Worm (Caenorhabditis elegans): ENCODE results near the gene dot-1.5.

The dot-1.5 gene

DNA sequence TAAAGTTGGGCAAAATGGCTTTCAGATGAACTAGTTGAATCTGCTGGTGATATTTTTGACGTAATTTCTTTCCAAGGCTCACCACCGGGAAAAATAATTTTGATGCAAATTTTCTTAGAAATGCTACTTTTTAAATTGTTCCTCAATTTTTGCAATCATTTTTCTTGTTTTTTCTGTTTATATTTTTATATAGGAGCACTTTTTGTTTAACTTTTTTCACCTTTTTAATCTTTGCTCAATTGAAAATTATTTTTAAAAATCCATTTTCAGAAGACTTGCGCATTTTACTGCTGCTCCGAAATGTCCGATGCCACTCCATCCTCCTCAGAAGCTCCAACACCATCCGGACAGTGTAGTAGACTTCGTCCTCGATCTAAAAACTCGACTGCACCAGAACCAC is at the start of gene dot-1.5:
dot-1.5 (plus strand) TSS at position 301 of the 400 bp plus-strand sequence.
- no peak for TF ChIP-seq lin-14 (GFP tag; optimal IDR thresholded peaks at IDR 0.05)
- no peak for TF ChIP-seq nhr-85 (tag)
- TF ChIP-seq C04F5.9 (tag; optimal IDR thresholded peaks at IDR 0.05) = no peak
- TF ChIP-seq tbx-2 (tag; optimal IDR thresholded peaks at IDR 0.05) = no peak
- no peak for TF ChIP-seq fkh-4 (tag; optimal IDR thresholded peaks at IDR 0.05; ENCODE audit: borderline replicate concordance)
- TF ChIP-seq ceh-82 (tag; optimal IDR thresholded peaks at IDR 0.05) = no peak
- no peak for TF ChIP-seq ceh-63 (GFP tag; optimal IDR thresholded peaks at IDR 0.05)
- TF ChIP-seq aha-1 (tag; optimal IDR thresholded peaks at IDR 0.05) = no peak
- no peak for TF ChIP-seq blmp-1 (tag; optimal IDR thresholded peaks at IDR 0.05)
- TF ChIP-seq sup-37 (GFP tag; optimal IDR thresholded peaks at IDR 0.05) = no peak
- no peak for TF ChIP-seq sox-4 (tag; optimal IDR thresholded peaks at IDR 0.05)
- no peak for TF ChIP-seq snpc-4 (tag; optimal IDR thresholded peaks at IDR 0.05)
- TF ChIP-seq nhr-19 (GFP tag; conservative IDR thresholded peaks at IDR 0.05) = no peak
- no peak for TF ChIP-seq fos-1 (tag; optimal IDR thresholded peaks at IDR 0.05)
- no peak for TF ChIP-seq unc-98 (GFP tag; IDR thresholded peaks at IDR 0.05)
- TF ChIP-seq ama-1 (optimal IDR thresholded peaks at IDR 0.05) = no peak
- no peak for TF ChIP-seq ces-1 (GFP tag; optimal IDR thresholded peaks at IDR 0.05)
- no peak for TF ChIP-seq pag-3 (tag; optimal IDR thresholded peaks at IDR 0.05; ENCODE audit: borderline replicate concordance, insufficient read depth)
- no peak for TF ChIP-seq nhr-12 (tag; optimal IDR thresholded peaks at IDR 0.05)

DNA sequence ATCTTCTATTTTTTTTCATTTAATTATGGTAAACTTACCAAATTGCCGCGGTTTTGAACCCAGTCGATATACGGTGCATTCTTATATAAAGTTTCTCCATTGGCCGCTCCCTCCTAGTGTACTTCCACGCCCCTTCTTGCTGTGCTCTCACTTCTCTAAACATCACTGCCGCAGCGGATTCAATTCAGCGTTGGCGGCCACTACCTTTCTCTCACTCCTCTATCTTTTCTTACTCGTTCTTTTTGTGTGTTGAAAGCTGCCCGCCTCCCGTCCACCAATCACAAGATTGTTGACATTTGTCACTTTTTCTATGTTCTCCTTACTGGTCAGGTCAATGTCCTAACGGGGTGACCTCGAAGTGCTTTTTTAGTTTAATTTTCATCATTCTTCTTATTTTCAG is 46.3 kb upstream of the dot-1.5 start:
- no peak for TF ChIP-seq nhr-20 (tag; optimal IDR thresholded peaks at IDR 0.05)
- TF ChIP-seq lin-14 (GFP tag; optimal IDR thresholded peaks at IDR 0.05) = peak; percentile 30
- peak; percentile 11 for TF ChIP-seq rnt-1 (tag; optimal IDR thresholded peaks at IDR 0.05)
- TF ChIP-seq lir-3 (tag; optimal IDR thresholded peaks at IDR 0.05; ENCODE audit: poor library complexity) = no peak
- no peak for TF ChIP-seq nhr-71 (tag; optimal IDR thresholded peaks at IDR 0.05)
- no peak for TF ChIP-seq unc-62 (GFP tag; optimal IDR thresholded peaks at IDR 0.05)
- no peak for TF ChIP-seq ets-5 (GFP tag; IDR thresholded peaks at IDR 0.05)
- no peak for TF ChIP-seq dsc-1 (tag; optimal IDR thresholded peaks at IDR 0.05)
- TF ChIP-seq Y116A8C.19 (tag; optimal IDR thresholded peaks at IDR 0.05; ENCODE audit: borderline replicate concordance) = no peak
- no peak for TF ChIP-seq fos-1 (tag; optimal IDR thresholded peaks at IDR 0.05)
- peak; percentile 26 for TF ChIP-seq xbp-1 (tag; optimal IDR thresholded peaks at IDR 0.05)
- no peak for TF ChIP-seq pqm-1 (tag; optimal IDR thresholded peaks at IDR 0.05)
- no peak for TF ChIP-seq sup-37 (GFP tag; optimal IDR thresholded peaks at IDR 0.05)
- peak; percentile 29 for TF ChIP-seq skn-1 (tag; optimal IDR thresholded peaks at IDR 0.05)
- TF ChIP-seq lin-39 (tag; optimal IDR thresholded peaks at IDR 0.05) = no peak
- TF ChIP-seq snpc-4 (tag; optimal IDR thresholded peaks at IDR 0.05) = no peak
- no peak for TF ChIP-seq fkh-8 (tag; optimal IDR thresholded peaks at IDR 0.05)
- no peak for TF ChIP-seq nhr-12 (tag; optimal IDR thresholded peaks at IDR 0.05)
- TF ChIP-seq snu-23 (GFP tag; optimal IDR thresholded peaks at IDR 0.05) = no peak
- no peak for TF ChIP-seq jun-1 (tag; optimal IDR thresholded peaks at IDR 0.05)
- TF ChIP-seq vab-15 (tag; optimal IDR thresholded peaks at IDR 0.05) = no peak
- no peak for TF ChIP-seq egl-27 (tag; optimal IDR thresholded peaks at IDR 0.05)
- TF ChIP-seq lsy-2 (tag; optimal IDR thresholded peaks at IDR 0.05) = peak in 1 of 2 experiments; percentile 81
- no peak for TF ChIP-seq hlh-4 (tag; optimal IDR thresholded peaks at IDR 0.05)
- no peak for TF ChIP-seq elt-2 (tag; optimal IDR thresholded peaks at IDR 0.05)
- no peak for TF ChIP-seq pag-3 (tag; optimal IDR thresholded peaks at IDR 0.05; ENCODE audit: borderline replicate concordance, insufficient read depth)
- no peak for TF ChIP-seq mab-9 (GFP tag; IDR thresholded peaks at IDR 0.05)
- TF ChIP-seq mdl-1 (tag; optimal IDR thresholded peaks at IDR 0.05) = no peak
- TF ChIP-seq F16B12.6 (tag; optimal IDR thresholded peaks at IDR 0.05) = no peak
- no peak for TF ChIP-seq ztf-4 (tag; optimal IDR thresholded peaks at IDR 0.05)
- no peak for TF ChIP-seq irx-1 (tag; optimal IDR thresholded peaks at IDR 0.05)
- TF ChIP-seq unc-98 (GFP tag; IDR thresholded peaks at IDR 0.05) = no peak
- TF ChIP-seq efl-1 (optimal IDR thresholded peaks at IDR 0.05) = no peak
- no peak for TF ChIP-seq efl-1 (GFP tag; optimal IDR thresholded peaks at IDR 0.05 in 1 of 2)
- no peak for TF ChIP-seq dpl-1 (GFP tag; optimal IDR thresholded peaks at IDR 0.05)
- TF ChIP-seq nhr-77 (tag; optimal IDR thresholded peaks at IDR 0.05) = no peak
- no peak for TF ChIP-seq ama-1 (optimal IDR thresholded peaks at IDR 0.05)
- no peak for TF ChIP-seq tlp-1 (tag; optimal IDR thresholded peaks at IDR 0.05)
- no peak for TF ChIP-seq nhr-76 (tag; optimal IDR thresholded peaks at IDR 0.05)
- TF ChIP-seq ceh-8 (GFP tag; optimal IDR thresholded peaks at IDR 0.05) = no peak
- TF ChIP-seq alr-1 (tag; optimal IDR thresholded peaks at IDR 0.05; ENCODE audit: borderline replicate concordance) = no peak

Measured in whole organism, L1 larva.